Worm (Caenorhabditis elegans) whole organism, L3 larva: ENCODE data around the gene rei-2.
A peak's percentile ranks its signal among the peaks of the same experiment; 100 is the strongest.

Experiments used
- R02D3.7 ChIP-seq: fragments of 150-350 bp; optimal IDR thresholded peaks from 2 replicates; lab custom pipeline; 2014; ENCODE audit warnings: missing biosample characterization, missing genetic modification characterization
- aly-2 ChIP-seq: fragments of 150-350 bp; optimal IDR thresholded peaks from 2 replicates; lab custom pipeline; 2014; ENCODE audit warnings: missing biosample characterization, missing genetic modification characterization
- ceh-16 ChIP-seq: sonication (generic microtip); optimal IDR thresholded peaks from 2 replicates; lab custom pipeline; 2017; ENCODE audit warnings: missing biosample characterization, missing genetic modification characterization
- ceh-28 ChIP-seq: fragments of 150-350 bp; optimal IDR thresholded peaks from 2 replicates; lab custom pipeline; 2014; ENCODE audit warnings: missing biosample characterization, missing genetic modification reagents, missing genetic modification characterization
- ceh-82 ChIP-seq: fragments of 150-350 bp; optimal IDR thresholded peaks from 2 replicates; lab custom pipeline; 2014; ENCODE audit warnings: missing biosample characterization, missing genetic modification characterization
- ceh-9 ChIP-seq: sonication (generic microtip); optimal IDR thresholded peaks from 2 replicates; lab custom pipeline; 2018; ENCODE audit warnings: missing biosample characterization, missing genetic modification characterization
- daf-12 ChIP-seq: fragments of 150-350 bp; optimal IDR thresholded peaks from 2 replicates; lab custom pipeline; 2014; ENCODE audit warnings: missing biosample characterization, missing genetic modification reagents, missing genetic modification characterization
- egl-27 ChIP-seq: sonication (generic microtip); optimal IDR thresholded peaks from 4 replicates; lab custom pipeline; 2017; ENCODE audit warnings: missing biosample characterization, missing genetic modification reagents, missing genetic modification characterization
- egl-5 ChIP-seq: fragments of 150-350 bp; optimal IDR thresholded peaks from 2 replicates; lab custom pipeline; 2017; ENCODE audit warnings: missing biosample characterization, missing genetic modification reagents, missing genetic modification characterization, inconsistent platforms
- elt-1 ChIP-seq: fragments of 150-350 bp; optimal IDR thresholded peaks from 2 replicates; lab custom pipeline; 2014; ENCODE audit warnings: missing biosample characterization, missing genetic modification characterization
- elt-2 ChIP-seq: sonication (generic microtip); optimal IDR thresholded peaks from 2 replicates; lab custom pipeline; 2016; ENCODE audit warnings: missing genetic modification reagents, mild to moderate bottlenecking, missing genetic modification characterization, missing compliant biosample characterization
- elt-3 ChIP-seq, 3 experiments: fragments of 150-350 bp in 1 of 3; sonication (generic microtip) in 2 of 3; optimal IDR thresholded peaks; 2 replicates in 2 of 3; 4 replicates in 1 of 3; lab custom pipeline; 2014 to 2017; ENCODE audit warnings: missing biosample characterization in 3 of 3, missing genetic modification characterization in 3 of 3
- eor-1 ChIP-seq, 2 experiments: fragments of 150-350 bp; optimal IDR thresholded peaks; 2 replicates each; lab custom pipeline; 2014 to 2018; ENCODE audit warnings: missing biosample characterization in 2 of 2, missing genetic modification characterization in 2 of 2
- fkh-10 ChIP-seq: sonication (generic microtip); optimal IDR thresholded peaks from 2 replicates; lab custom pipeline; 2017; ENCODE audit warnings: missing biosample characterization, missing genetic modification reagents, missing genetic modification characterization
- fos-1 ChIP-seq: fragments of 150-350 bp; optimal IDR thresholded peaks from 2 replicates; lab custom pipeline; 2014; ENCODE audit warnings: missing biosample characterization, missing genetic modification characterization
- hmg-11 ChIP-seq: sonication (generic microtip); optimal IDR thresholded peaks from 2 replicates; lab custom pipeline; 2016; ENCODE audit warnings: missing genetic modification characterization, missing compliant biosample characterization
- jun-1 ChIP-seq: fragments of 150-350 bp; optimal IDR thresholded peaks from 2 replicates; lab custom pipeline; 2014; ENCODE audit warnings: missing biosample characterization, missing genetic modification reagents, missing genetic modification characterization
- lin-15B ChIP-seq: fragments of 150-350 bp; optimal IDR thresholded peaks from 2 replicates; lab custom pipeline; 2014; ENCODE audit warnings: missing biosample characterization, missing genetic modification characterization
- lin-39 ChIP-seq: fragments of 150-350 bp; optimal IDR thresholded peaks from 2 replicates; lab custom pipeline; 2018; ENCODE audit warnings: missing biosample characterization, missing genetic modification reagents, missing genetic modification characterization
- lsy-12 ChIP-seq: sonication (generic microtip); optimal IDR thresholded peaks from 2 replicates; lab custom pipeline; 2016; ENCODE audit warnings: mild to moderate bottlenecking, missing genetic modification characterization, missing compliant biosample characterization
- mdl-1 ChIP-seq: fragments of 150-350 bp; optimal IDR thresholded peaks from 2 replicates; lab custom pipeline; 2014; ENCODE audit warnings: missing biosample characterization, missing genetic modification characterization
- nfya-1 ChIP-seq: sonication (generic microtip); optimal IDR thresholded peaks from 2 replicates; lab custom pipeline; 2017; ENCODE audit warnings: missing genetic modification characterization, mild to moderate bottlenecking, missing compliant biosample characterization, antibody characterized with exemption, moderate library complexity; ENCODE audit not compliant: insufficient read depth
- nhr-11 ChIP-seq: fragments of 150-350 bp; optimal IDR thresholded peaks from 2 replicates; lab custom pipeline; 2014; ENCODE audit warnings: missing biosample characterization, missing genetic modification characterization
- nhr-23 ChIP-seq: fragments of 150-350 bp; optimal IDR thresholded peaks from 2 replicates; lab custom pipeline; 2014; ENCODE audit warnings: missing biosample characterization, missing genetic modification reagents, missing genetic modification characterization
- nhr-237 ChIP-seq: fragments of 150-350 bp; optimal IDR thresholded peaks from 2 replicates; lab custom pipeline; 2014; ENCODE audit warnings: missing biosample characterization, missing genetic modification characterization
- nhr-25 ChIP-seq: sonication (generic microtip); optimal IDR thresholded peaks from 2 replicates; lab custom pipeline; 2017; ENCODE audit warnings: missing biosample characterization, missing genetic modification characterization
- nhr-28 ChIP-seq: fragments of 150-350 bp; optimal IDR thresholded peaks from 2 replicates; lab custom pipeline; 2014; ENCODE audit warnings: missing biosample characterization, missing genetic modification characterization
- nhr-67 ChIP-seq: fragments of 150-350 bp; optimal IDR thresholded peaks from 2 replicates; lab custom pipeline; 2014; ENCODE audit warnings: missing biosample characterization, missing genetic modification characterization
- nhr-76 ChIP-seq: fragments of 150-350 bp; sonication (generic microtip); optimal IDR thresholded peaks from 5 replicates; lab custom pipeline; 2014; ENCODE audit warnings: missing biosample characterization, missing genetic modification characterization
- nhr-77 ChIP-seq: fragments of 150-350 bp; optimal IDR thresholded peaks from 2 replicates; lab custom pipeline; 2014; ENCODE audit warnings: missing biosample characterization, missing genetic modification characterization
- pha-4 ChIP-seq: fragments of 150-350 bp; optimal IDR thresholded peaks from 2 replicates; lab custom pipeline; 2014; ENCODE audit warnings: missing biosample characterization, missing genetic modification reagents, missing genetic modification characterization
- pqm-1 ChIP-seq: fragments of 150-350 bp; optimal IDR thresholded peaks from 2 replicates; lab custom pipeline; 2017; ENCODE audit warnings: missing biosample characterization, missing genetic modification characterization, inconsistent platforms
- skn-1 ChIP-seq: fragments of 150-350 bp; optimal IDR thresholded peaks from 2 replicates; lab custom pipeline; 2014; ENCODE audit warnings: missing biosample characterization, missing genetic modification characterization
- snpc-4 ChIP-seq: fragments of 150-350 bp; optimal IDR thresholded peaks from 2 replicates; lab custom pipeline; 2014; ENCODE audit warnings: missing biosample characterization, missing genetic modification characterization
- unc-62 ChIP-seq: fragments of 150-350 bp; sonication (generic microtip); optimal IDR thresholded peaks from 4 replicates; lab custom pipeline; 2014; ENCODE audit warnings: missing biosample characterization, missing genetic modification reagents, missing genetic modification characterization
- zag-1 ChIP-seq: fragments of 150-350 bp; optimal IDR thresholded peaks from 2 replicates; lab custom pipeline; 2014; ENCODE audit warnings: missing biosample characterization, missing genetic modification characterization
- ztf-11 ChIP-seq: fragments of 150-350 bp; optimal IDR thresholded peaks from 2 replicates; lab custom pipeline; 2014; ENCODE audit warnings: missing biosample characterization, missing genetic modification characterization
- ztf-4 ChIP-seq: fragments of 150-350 bp; optimal IDR thresholded peaks from 2 replicates; lab custom pipeline; 2014; ENCODE audit warnings: missing biosample characterization, missing genetic modification characterization

The rei-2 gene

DNA sequence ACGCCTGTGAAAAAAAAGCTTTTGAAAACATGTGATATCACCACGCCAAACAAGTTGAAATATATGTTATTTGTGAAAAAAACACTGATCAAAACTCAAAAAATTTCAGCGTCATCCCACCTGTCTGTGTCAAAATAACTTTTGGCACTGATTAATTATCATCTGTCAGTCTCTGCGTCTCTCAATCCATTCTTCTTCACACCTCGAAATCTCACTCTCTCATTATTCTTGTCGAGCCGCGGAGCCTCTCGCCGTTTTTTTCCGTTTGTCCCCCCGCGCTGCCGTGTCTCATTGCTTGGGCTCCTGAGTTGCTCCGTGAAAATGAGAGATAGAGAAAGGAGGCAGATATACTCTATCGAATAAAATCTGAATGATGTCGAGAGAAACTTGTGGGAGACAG lies 36.9 kb downstream of the rei-2 start:
- no peak for TF ChIP-seq egl-27 (tag; lab: Kevin White, UChicago)
- no peak for TF ChIP-seq eor-1 (tag; optimal IDR thresholded peaks at IDR 0.05; lab: Kevin White, UChicago)
- TF ChIP-seq elt-1 (tag; lab: Kevin White, UChicago), result no peak
- peak; percentile 28 for TF ChIP-seq nfya-1 (tag; lab: Kevin White, UChicago)
- peak; percentile 19 for TF ChIP-seq egl-5
- peak; percentile 44 for TF ChIP-seq lin-39 (tag; lab: Kevin White, UChicago)

DNA sequence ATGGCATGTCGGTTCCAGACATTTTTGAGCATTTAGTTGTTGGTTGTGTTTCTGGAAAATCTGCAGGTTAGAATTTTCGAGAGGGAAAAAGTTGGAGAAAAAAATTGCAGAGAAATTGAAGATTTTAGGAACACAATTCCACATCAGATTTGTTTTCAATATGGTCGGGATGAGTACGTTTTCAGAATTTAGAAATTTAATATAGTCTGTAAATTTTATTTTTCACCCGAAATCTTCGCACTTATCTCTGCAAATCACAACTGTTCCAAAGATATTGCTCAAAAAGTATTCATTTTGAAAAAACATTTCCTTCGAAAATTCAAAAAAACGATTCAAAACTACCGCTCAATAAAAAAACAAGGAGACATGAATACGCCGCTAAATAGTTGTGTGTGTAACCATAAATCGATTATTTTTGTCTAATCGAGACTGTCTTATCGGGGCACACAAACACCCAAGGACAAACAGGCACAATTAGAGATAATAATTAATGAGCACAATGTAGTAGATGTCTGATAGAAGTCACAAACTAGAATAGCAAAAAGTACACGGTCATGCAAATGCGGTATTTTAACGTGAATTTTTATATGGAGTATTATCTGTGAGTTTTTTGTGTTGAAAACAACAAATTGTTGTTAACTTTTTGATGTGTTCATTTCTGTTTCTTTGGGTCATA lies 41.7 kb downstream of the rei-2 start, which contains the start of gene vpat-1:
TSS of gene vpat-1 (minus strand) at position 51 of the 676 bp plus-strand sequence.
- peak; percentile 54 for TF ChIP-seq ceh-28 (tag; lab: Kevin White, UChicago)
- peak; percentile 89 for TF ChIP-seq elt-2 (tag; lab: Kevin White, UChicago)
- TF ChIP-seq egl-5, result no peak
- peak; percentile 86 for TF ChIP-seq pqm-1 (tag; lab: Kevin White, UChicago)
- TF ChIP-seq unc-62 (GFP tag; lab: Kevin White, UChicago), result no peak
- TF ChIP-seq nhr-23, result no peak
- no peak for TF ChIP-seq nhr-77 (tag; lab: Kevin White, UChicago)
- TF ChIP-seq ztf-11, result no peak
- no peak for TF ChIP-seq nhr-237 (tag; lab: Kevin White, UChicago)

DNA sequence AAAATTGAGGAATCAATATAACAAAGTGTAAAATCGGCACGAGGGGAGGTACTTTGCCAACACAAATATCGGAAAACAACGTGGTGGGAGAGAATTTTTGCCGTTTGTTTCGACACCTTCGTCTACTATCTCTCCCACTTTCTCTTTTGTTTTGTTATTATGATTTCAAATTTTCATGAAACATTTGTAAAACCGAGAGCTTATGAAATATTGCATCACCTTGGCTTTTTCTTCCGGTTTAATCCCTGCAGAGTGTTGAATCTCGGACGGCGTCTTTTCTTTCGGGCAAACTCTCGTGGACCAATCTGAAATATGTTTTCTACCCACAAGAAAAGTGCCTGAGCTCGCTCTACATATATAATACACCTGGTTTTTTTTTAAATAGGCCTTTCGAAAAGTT lies 43.6 kb downstream of the rei-2 start:
- TF ChIP-seq fkh-10 (GFP tag; lab: Kevin White, UChicago) (no peak), fos-1 (tag; lab: Kevin White, UChicago) (no peak), daf-12 (tag; lab: Kevin White, UChicago) (no peak), elt-2 (tag; lab: Kevin White, UChicago) (no peak), nhr-77 (tag; lab: Kevin White, UChicago) (no peak), nhr-28 (no peak), ceh-82 (tag; lab: Kevin White, UChicago) (no peak), ceh-28 (tag; lab: Kevin White, UChicago) (no peak), jun-1 (tag; lab: Kevin White, UChicago) (no peak), nhr-25 (tag; lab: Kevin White, UChicago) (no peak), R02D3.7 (tag; lab: Kevin White, UChicago) (no peak), elt-1 (tag; lab: Kevin White, UChicago) (no peak), nhr-76 (tag; lab: Kevin White, UChicago) (no peak), ztf-4 (tag; lab: Kevin White, UChicago) (no peak), lin-15B (tag; lab: Kevin White, UChicago) (no peak), aly-2 (tag; lab: Kevin White, UChicago) (no peak), ceh-9 (tag; lab: Kevin White, UChicago) (no peak), nhr-67 (tag; lab: Kevin White, UChicago) (no peak)
- TF ChIP-seq, all 47 proteins: peak for 0

DNA sequence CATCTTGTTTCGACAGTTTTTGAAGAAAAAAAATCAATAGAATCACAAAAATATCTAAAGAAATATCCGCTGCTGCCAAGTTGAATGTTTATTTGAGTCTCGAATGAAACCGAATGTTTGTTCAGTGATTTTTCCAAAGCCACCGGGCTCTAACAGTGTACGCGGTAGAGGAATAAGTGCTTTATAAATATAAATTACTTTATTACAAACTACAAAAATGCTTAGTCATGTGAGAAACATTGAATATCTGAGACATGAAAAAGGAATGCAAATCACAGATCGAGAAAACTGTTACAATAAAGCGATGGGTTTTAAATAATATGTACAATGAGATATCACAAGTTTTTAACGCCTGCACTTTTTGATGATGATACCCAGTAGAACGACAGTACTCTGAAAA lies 49.6 kb downstream of the rei-2 start, which contains the start of gene F55A4.7:
TSS of gene F55A4.7 (minus strand) at position 101 of the 400 bp plus-strand sequence.
- TF ChIP-seq R02D3.7 (tag; lab: Kevin White, UChicago) (no peak), nhr-28 (no peak), lsy-12 (tag; lab: Kevin White, UChicago) (no peak), ztf-4 (tag; lab: Kevin White, UChicago) (no peak), ceh-82 (tag; lab: Kevin White, UChicago) (no peak), aly-2 (tag; lab: Kevin White, UChicago) (no peak), ceh-16 (tag; lab: Kevin White, UChicago) (no peak), hmg-11 (tag; lab: Kevin White, UChicago) (no peak), zag-1 (no peak), egl-5 (no peak), pha-4 (tag; lab: Kevin White, UChicago) (no peak), skn-1 (tag; lab: Kevin White, UChicago) (no peak), nfya-1 (tag; lab: Kevin White, UChicago) (no peak), elt-3 (tag; optimal IDR thresholded peaks at IDR 0.05; lab: Kevin White, UChicago) (no peak), snpc-4 (tag; lab: Kevin White, UChicago) (no peak), nhr-11 (tag; lab: Kevin White, UChicago) (no peak), mdl-1 (tag; lab: Kevin White, UChicago) (no peak), lin-39 (tag; lab: Kevin White, UChicago) (no peak)
